Worm (Caenorhabditis elegans): ENCODE data around the gene srsx-25.

The srsx-25 gene

ce11 chrIV:13364869-13365268 lies at the start of gene srsx-25:
Gene srsx-25 (plus strand): TSS chrIV:13365169.
- TF ChIP-seq B0310.2 (tag; optimal IDR thresholded peaks at IDR 0.05) (no peak), hmbx-1 (tag; optimal IDR thresholded peaks at IDR 0.05) (no peak), scrt-1 (GFP tag; IDR thresholded peaks at IDR 0.05) (no peak), ama-1 (optimal IDR thresholded peaks at IDR 0.05) (no peak), ceh-13 (GFP tag; optimal IDR thresholded peaks at IDR 0.05) (no peak), flt-1 (GFP tag; IDR thresholded peaks at IDR 0.05) (no peak), pes-1 (GFP tag; IDR thresholded peaks at IDR 0.05) (no peak), aly-1 (tag; optimal IDR thresholded peaks at IDR 0.05) (no peak), hnd-1 (tag; optimal IDR thresholded peaks at IDR 0.05) (no peak), hmg-4 (GFP tag; optimal IDR thresholded peaks at IDR 0.05) (no peak), tbx-37 (GFP tag; conservative IDR thresholded peaks at IDR 0.05) (no peak), sea-1 (GFP tag; conservative IDR thresholded peaks at IDR 0.05) (no peak), F13C5.2 (tag; optimal IDR thresholded peaks at IDR 0.05) (no peak), tbx-11 (GFP tag; IDR thresholded peaks at IDR 0.05) (no peak), ceh-36 (tag; optimal IDR thresholded peaks at IDR 0.05) (no peak), tra-4 (tag; optimal IDR thresholded peaks at IDR 0.05) (no peak), ets-7 (tag; optimal IDR thresholded peaks at IDR 0.05) (no peak)

ce11 chrIV:13315344-13315743 lies 49.6 kb upstream of the srsx-25 start, which contains the start of gene fat-1:
Gene fat-1 (plus strand): TSS chrIV:13315644.
- TF ChIP-seq sea-1 (GFP tag; conservative IDR thresholded peaks at IDR 0.05), result no peak
- no peak for TF ChIP-seq hmg-4 (GFP tag; optimal IDR thresholded peaks at IDR 0.05)
- no peak for TF ChIP-seq tbx-11 (GFP tag; IDR thresholded peaks at IDR 0.05)
- no peak for TF ChIP-seq aly-1 (tag; optimal IDR thresholded peaks at IDR 0.05)
- no peak for TF ChIP-seq flt-1 (GFP tag; IDR thresholded peaks at IDR 0.05)
- no peak for TF ChIP-seq hmbx-1 (tag; optimal IDR thresholded peaks at IDR 0.05)
- TF ChIP-seq F13C5.2 (tag; optimal IDR thresholded peaks at IDR 0.05), result no peak
- TF ChIP-seq B0310.2 (tag; optimal IDR thresholded peaks at IDR 0.05), result no peak
- no peak for TF ChIP-seq tra-4 (tag; optimal IDR thresholded peaks at IDR 0.05)
- no peak for TF ChIP-seq pes-1 (GFP tag; IDR thresholded peaks at IDR 0.05)
- TF ChIP-seq tbx-37 (GFP tag; conservative IDR thresholded peaks at IDR 0.05), result no peak
- TF ChIP-seq scrt-1 (GFP tag; IDR thresholded peaks at IDR 0.05), result no peak
- TF ChIP-seq ceh-36 (tag; optimal IDR thresholded peaks at IDR 0.05), result no peak
- TF ChIP-seq ets-7 (tag; optimal IDR thresholded peaks at IDR 0.05), result no peak
- no peak for TF ChIP-seq ama-1 (optimal IDR thresholded peaks at IDR 0.05)
- TF ChIP-seq ceh-13 (GFP tag; optimal IDR thresholded peaks at IDR 0.05), result no peak

ce11 chrIV:13318773-13319172 lies 46.2 kb upstream of the srsx-25 start:
- no peak for TF ChIP-seq ceh-36 (tag; optimal IDR thresholded peaks at IDR 0.05)
- TF ChIP-seq ama-1 (optimal IDR thresholded peaks at IDR 0.05), result no peak
- no peak for TF ChIP-seq tbx-37 (GFP tag; conservative IDR thresholded peaks at IDR 0.05)
- no peak for TF ChIP-seq ets-7 (tag; optimal IDR thresholded peaks at IDR 0.05)
- TF ChIP-seq pes-1 (GFP tag; IDR thresholded peaks at IDR 0.05), result no peak
- TF ChIP-seq flt-1 (GFP tag; IDR thresholded peaks at IDR 0.05), result no peak
- no peak for TF ChIP-seq hmg-4 (GFP tag; optimal IDR thresholded peaks at IDR 0.05)
- TF ChIP-seq F13C5.2 (tag; optimal IDR thresholded peaks at IDR 0.05), result no peak

ce11 chrIV:13319886-13320650 lies 44.9 kb upstream of the srsx-25 start:
- no peak for TF ChIP-seq flt-1 (GFP tag; IDR thresholded peaks at IDR 0.05)
- TF ChIP-seq pes-1 (GFP tag; IDR thresholded peaks at IDR 0.05), result no peak
- TF ChIP-seq tbx-11 (GFP tag; IDR thresholded peaks at IDR 0.05), result no peak

- no peak for TF ChIP-seq ets-7 (tag; optimal IDR thresholded peaks at IDR 0.05)
- no peak for TF ChIP-seq B0310.2 (tag; optimal IDR thresholded peaks at IDR 0.05)
- TF ChIP-seq tra-4 (tag; optimal IDR thresholded peaks at IDR 0.05), result no peak
- TF ChIP-seq hmg-4 (GFP tag; optimal IDR thresholded peaks at IDR 0.05), result no peak
- no peak for TF ChIP-seq tbx-11 (GFP tag; IDR thresholded peaks at IDR 0.05)
- no peak for TF ChIP-seq pes-1 (GFP tag; IDR thresholded peaks at IDR 0.05)
- TF ChIP-seq hnd-1 (tag; optimal IDR thresholded peaks at IDR 0.05), result no peak
- TF ChIP-seq scrt-1 (GFP tag; IDR thresholded peaks at IDR 0.05), result no peak
- TF ChIP-seq ama-1 (optimal IDR thresholded peaks at IDR 0.05), result no peak
- no peak for TF ChIP-seq flt-1 (GFP tag; IDR thresholded peaks at IDR 0.05)
- TF ChIP-seq sea-1 (GFP tag; conservative IDR thresholded peaks at IDR 0.05), result no peak
- TF ChIP-seq hmbx-1 (tag; optimal IDR thresholded peaks at IDR 0.05), result no peak
- TF ChIP-seq tbx-37 (GFP tag; conservative IDR thresholded peaks at IDR 0.05), result no peak
These were observed 42.5 kb upstream of the srsx-25 start for ce11 chrIV:13322429-13322828.

- TF ChIP-seq hnd-1 (tag; optimal IDR thresholded peaks at IDR 0.05) (no peak), sea-1 (GFP tag; conservative IDR thresholded peaks at IDR 0.05) (no peak), flt-1 (GFP tag; IDR thresholded peaks at IDR 0.05) (no peak), aly-1 (tag; optimal IDR thresholded peaks at IDR 0.05) (no peak), ama-1 (optimal IDR thresholded peaks at IDR 0.05) (no peak), tra-4 (tag; optimal IDR thresholded peaks at IDR 0.05) (no peak)
These were observed 41.1 kb upstream of the srsx-25 start, which contains the start of gene fat-2 for ce11 chrIV:13323823-13324359. Gene fat-2 (plus strand): TSS chrIV:13323873.

- TF ChIP-seq scrt-1 (GFP tag; IDR thresholded peaks at IDR 0.05), result no peak
- TF ChIP-seq tra-4 (tag; optimal IDR thresholded peaks at IDR 0.05), result no peak
- no peak for TF ChIP-seq ceh-36 (tag; optimal IDR thresholded peaks at IDR 0.05)
- no peak for TF ChIP-seq B0310.2 (tag; optimal IDR thresholded peaks at IDR 0.05)
- TF ChIP-seq hmbx-1 (tag; optimal IDR thresholded peaks at IDR 0.05), result no peak
- no peak for TF ChIP-seq tbx-11 (GFP tag; IDR thresholded peaks at IDR 0.05)
- TF ChIP-seq aly-1 (tag; optimal IDR thresholded peaks at IDR 0.05), result no peak
- no peak for TF ChIP-seq F13C5.2 (tag; optimal IDR thresholded peaks at IDR 0.05)
- no peak for TF ChIP-seq ets-7 (tag; optimal IDR thresholded peaks at IDR 0.05)
- no peak for TF ChIP-seq ceh-13 (GFP tag; optimal IDR thresholded peaks at IDR 0.05)
- TF ChIP-seq pes-1 (GFP tag; IDR thresholded peaks at IDR 0.05), result no peak
- TF ChIP-seq sea-1 (GFP tag; conservative IDR thresholded peaks at IDR 0.05), result no peak
- TF ChIP-seq hmg-4 (GFP tag; optimal IDR thresholded peaks at IDR 0.05), result no peak
- no peak for TF ChIP-seq hnd-1 (tag; optimal IDR thresholded peaks at IDR 0.05)
- TF ChIP-seq ama-1 (optimal IDR thresholded peaks at IDR 0.05), result no peak
- TF ChIP-seq flt-1 (GFP tag; IDR thresholded peaks at IDR 0.05), result no peak
- TF ChIP-seq tbx-37 (GFP tag; conservative IDR thresholded peaks at IDR 0.05), result no peak
These were observed 37.9 kb upstream of the srsx-25 start for ce11 chrIV:13327064-13327463.

All from whole organism, early embryonic.